Worm (Caenorhabditis elegans): ENCODE results near the gene C44B7.5.

Gene C44B7.5

ce11 chrII:6842651-6843118, 29.7 kb downstream of the C44B7.5 start:
- TF ChIP-seq nhr-237 (tag; optimal IDR thresholded peaks at IDR 0.05) = no peak
- no peak for TF ChIP-seq attf-4 (tag; optimal IDR thresholded peaks at IDR 0.05)
- TF ChIP-seq ZK337.2 (GFP tag; IDR thresholded peaks at IDR 0.05) = no peak
- TF ChIP-seq dmd-6 (GFP tag; IDR thresholded peaks at IDR 0.05) = peak; percentile 99
- peak; percentile 44 for TF ChIP-seq rbr-2 (tag; optimal IDR thresholded peaks at IDR 0.05)
- TF ChIP-seq lin-13 (GFP tag; optimal IDR thresholded peaks at IDR 0.05) = peak; percentile 32
- TF ChIP-seq lin-39 (tag; optimal IDR thresholded peaks at IDR 0.05) = no peak
- peak; percentile 44 for TF ChIP-seq spr-1 (tag; optimal IDR thresholded peaks at IDR 0.05)
- TF ChIP-seq daf-12 (tag; optimal IDR thresholded peaks at IDR 0.05) = no peak
- no peak for TF ChIP-seq lin-15B (tag; optimal IDR thresholded peaks at IDR 0.05)
- TF ChIP-seq ztf-11 (tag; optimal IDR thresholded peaks at IDR 0.05) = no peak
- TF ChIP-seq dmd-8 (GFP tag; IDR thresholded peaks at IDR 0.05) = no peak
- no peak for TF ChIP-seq fkh-10 (GFP tag; optimal IDR thresholded peaks at IDR 0.05)
- no peak for TF ChIP-seq vab-7 (GFP tag; IDR thresholded peaks at IDR 0.05)
- no peak for TF ChIP-seq mxl-2 (GFP tag; conservative IDR thresholded peaks at IDR 0.05)
- no peak for TF ChIP-seq ZK546.5 (tag; optimal IDR thresholded peaks at IDR 0.05)
- peak; percentile 99 for TF ChIP-seq nhr-28 (tag; optimal IDR thresholded peaks at IDR 0.05)
- peak; percentile 43 for TF ChIP-seq nhr-76 (tag; optimal IDR thresholded peaks at IDR 0.05)
- TF ChIP-seq nhr-102 (tag; optimal IDR thresholded peaks at IDR 0.05) = peak; percentile 95
- TF ChIP-seq spr-3 (GFP tag; optimal IDR thresholded peaks at IDR 0.05) = no peak
- no peak for TF ChIP-seq hif-1 (tag; optimal IDR thresholded peaks at IDR 0.05)
- TF ChIP-seq Y5F2A.4 (GFP tag; optimal IDR thresholded peaks at IDR 0.05) = no peak
- TF ChIP-seq nhr-6 (tag; optimal IDR thresholded peaks at IDR 0.05) = peak; percentile 96
- TF ChIP-seq F49E8.2 (tag; optimal IDR thresholded peaks at IDR 0.05; ENCODE audit: borderline replicate concordance) = no peak
- TF ChIP-seq daf-8 (GFP tag; IDR thresholded peaks at IDR 0.05) = no peak
- TF ChIP-seq ceh-20 (GFP tag; IDR thresholded peaks at IDR 0.05) = peak; percentile 89
- TF ChIP-seq pha-4 (GFP tag; IDR thresholded peaks at IDR 0.05) = peak; percentile 71
- TF ChIP-seq pha-4 (tag; optimal IDR thresholded peaks at IDR 0.05) = no peak
- TF ChIP-seq nhr-111 (GFP tag; optimal IDR thresholded peaks at IDR 0.05) = no peak
- no peak for TF ChIP-seq ceh-32 (tag; optimal IDR thresholded peaks at IDR 0.05; ENCODE audit: poor library complexity)
- TF ChIP-seq mdt-29 (GFP tag; IDR thresholded peaks at IDR 0.05) = no peak
- TF ChIP-seq Y48G9A.11 (GFP tag; IDR thresholded peaks at IDR 0.05) = no peak
- TF ChIP-seq lir-3 (tag; optimal IDR thresholded peaks at IDR 0.05) = no peak
- no peak for TF ChIP-seq lin-29 (GFP tag; IDR thresholded peaks at IDR 0.05)
- TF ChIP-seq egl-43 (GFP tag; IDR thresholded peaks at IDR 0.05) = no peak
- TF ChIP-seq cey-2 (tag; optimal IDR thresholded peaks at IDR 0.05; ENCODE audit: borderline replicate concordance, insufficient read depth) = peak; percentile 94
- TF ChIP-seq snpc-1.2 (GFP tag; IDR thresholded peaks at IDR 0.05) = no peak
- peak; percentile 43; the same call in 1 of the 2 replicates for TF ChIP-seq set-16 (GFP tag; IDR thresholded peaks at IDR 0.05)
- TF ChIP-seq R02D3.7 (tag; optimal IDR thresholded peaks at IDR 0.05) = no peak
- no peak for TF ChIP-seq ztf-7 (tag; optimal IDR thresholded peaks at IDR 0.05)
- TF ChIP-seq jun-1 (tag; optimal IDR thresholded peaks at IDR 0.05) = peak; percentile 63
- TF ChIP-seq tag-97 (GFP tag; IDR thresholded peaks at IDR 0.05) = no peak
- no peak for TF ChIP-seq zip-11 (GFP tag; IDR thresholded peaks at IDR 0.05)
- TF ChIP-seq dve-1 (tag; optimal IDR thresholded peaks at IDR 0.05; ENCODE audit: insufficient read depth) = peak; percentile 98
- TF ChIP-seq lin-1 (GFP tag; IDR thresholded peaks at IDR 0.05) = peak; percentile 96
- no peak for TF ChIP-seq ceh-82 (tag; optimal IDR thresholded peaks at IDR 0.05)
- TF ChIP-seq F37D6.2 (tag; optimal IDR thresholded peaks at IDR 0.05) = no peak
- peak; percentile 94 to 97 for TF ChIP-seq mdl-1 (tag; optimal IDR thresholded peaks at IDR 0.05)
- peak; percentile 74 to 77 for TF ChIP-seq lsy-2 (tag; optimal IDR thresholded peaks at IDR 0.05)
- TF ChIP-seq D1046.2 (GFP tag; IDR thresholded peaks at IDR 0.05) = no peak
- peak; percentile 98 for TF ChIP-seq nhr-48 (tag; optimal IDR thresholded peaks at IDR 0.05)
- TF ChIP-seq zag-1 (tag; optimal IDR thresholded peaks at IDR 0.05) = no peak
